Worm (Caenorhabditis elegans) whole organism, mixed stage, embryonic: ENCODE data around the gene gst-28.

Source experiments
- M03D4.4 ChIP-seq: sonication (generic microtip); optimal IDR thresholded peaks from 2 replicates; lab custom pipeline; 2017; ENCODE audit warnings: mild to moderate bottlenecking, missing genetic modification characterization, missing compliant biosample characterization
- bed-3 ChIP-seq: fragments of 200-800 bp; sonication (Bioruptor generic); optimal IDR thresholded peaks from 3 replicates; lab custom pipeline; 2018; ENCODE audit warnings: mild to moderate bottlenecking, missing genetic modification characterization, moderate library complexity, missing compliant biosample characterization
- blmp-1 ChIP-seq: fragments of 150-350 bp; optimal IDR thresholded peaks from 2 replicates; lab custom pipeline; 2014; ENCODE audit warnings: missing biosample characterization, missing genetic modification characterization
- ceh-43 ChIP-seq: fragments of 200-800 bp; sonication (Bioruptor generic); optimal IDR thresholded peaks from 2 replicates; lab custom pipeline; 2018; ENCODE audit warnings: mild to moderate bottlenecking, missing genetic modification characterization, moderate library complexity, missing compliant biosample characterization
- ceh-83 ChIP-seq: fragments of 200-800 bp; sonication (Bioruptor generic); optimal IDR thresholded peaks from 2 replicates; lab custom pipeline; 2018; ENCODE audit warnings: mild to moderate bottlenecking, missing genetic modification characterization, missing compliant biosample characterization
- ces-1 ChIP-seq: fragments of 150-350 bp; optimal IDR thresholded peaks from 2 replicates; lab custom pipeline; 2014; ENCODE audit warnings: missing biosample characterization, missing genetic modification reagents, missing genetic modification characterization
- cnd-1 ChIP-seq: fragments of 200-800 bp; sonication (Bioruptor generic); optimal IDR thresholded peaks from 2 replicates; lab custom pipeline; 2018; ENCODE audit warnings: mild to moderate bottlenecking, missing genetic modification characterization, missing compliant biosample characterization
- drap-1 ChIP-seq: fragments of 200-800 bp; sonication (Bioruptor generic); optimal IDR thresholded peaks from 3 replicates; lab custom pipeline; 2018; ENCODE audit warnings: mild to moderate bottlenecking, missing genetic modification characterization, missing compliant biosample characterization
- elt-1 ChIP-seq: sonication (generic microtip); optimal IDR thresholded peaks from 2 replicates; lab custom pipeline; 2017; ENCODE audit warnings: missing genetic modification characterization, mild to moderate bottlenecking, missing compliant biosample characterization, antibody characterized with exemption, moderate library complexity, borderline replicate concordance; ENCODE audit not compliant: insufficient read depth
- elt-3 ChIP-seq: fragments of 150-350 bp; optimal IDR thresholded peaks from 2 replicates; lab custom pipeline; 2014; ENCODE audit warnings: missing biosample characterization, missing genetic modification characterization
- flh-1 ChIP-seq: fragments of 200-800 bp; sonication (Bioruptor generic); optimal IDR thresholded peaks from 2 replicates; lab custom pipeline; 2018; ENCODE audit warnings: mild to moderate bottlenecking, missing genetic modification characterization, moderate library complexity, missing compliant biosample characterization
- ham-2 ChIP-seq: fragments of 200-800 bp; sonication (Bioruptor generic); optimal IDR thresholded peaks from 2 replicates; lab custom pipeline; 2018; ENCODE audit warnings: mild to moderate bottlenecking, missing genetic modification characterization, missing compliant biosample characterization
- hlh-1 ChIP-seq: fragments of 150-350 bp; optimal IDR thresholded peaks from 2 replicates; lab custom pipeline; 2014; ENCODE audit warnings: missing biosample characterization, missing genetic modification reagents, missing genetic modification characterization
- lin-13 ChIP-seq: fragments of 150-350 bp; optimal IDR thresholded peaks from 2 replicates; lab custom pipeline; 2014; ENCODE audit warnings: missing biosample characterization, missing genetic modification characterization
- lsy-2 ChIP-seq: fragments of 150-350 bp; optimal IDR thresholded peaks from 2 replicates; lab custom pipeline; 2014; ENCODE audit warnings: missing biosample characterization, missing genetic modification characterization
- mab-5 ChIP-seq: fragments of 150-350 bp; optimal IDR thresholded peaks from 2 replicates; lab custom pipeline; 2014; ENCODE audit warnings: missing biosample characterization, missing genetic modification characterization
- mep-1 ChIP-seq: fragments of 150-350 bp; optimal IDR thresholded peaks from 2 replicates; lab custom pipeline; 2017; ENCODE audit warnings: missing biosample characterization, missing genetic modification reagents, missing genetic modification characterization, inconsistent platforms
- mls-2 ChIP-seq: sonication (generic microtip); optimal IDR thresholded peaks from 2 replicates; lab custom pipeline; 2016; ENCODE audit warnings: mild to moderate bottlenecking, missing genetic modification characterization, moderate library complexity, missing compliant biosample characterization
- nhr-12 ChIP-seq: fragments of 150-350 bp; optimal IDR thresholded peaks from 2 replicates; lab custom pipeline; 2014; ENCODE audit warnings: missing biosample characterization, missing genetic modification characterization
- nhr-2 ChIP-seq: fragments of 150-350 bp; optimal IDR thresholded peaks from 2 replicates; lab custom pipeline; 2014; ENCODE audit warnings: missing biosample characterization, missing genetic modification characterization
- nhr-28 ChIP-seq: fragments of 150-350 bp; optimal IDR thresholded peaks from 2 replicates; lab custom pipeline; 2014; ENCODE audit warnings: missing biosample characterization, missing genetic modification characterization
- nhr-76 ChIP-seq: sonication (generic microtip); optimal IDR thresholded peaks from 2 replicates; lab custom pipeline; 2017; ENCODE audit warnings: missing biosample characterization, missing genetic modification characterization
- pha-4 ChIP-seq: fragments of 150-350 bp; optimal IDR thresholded peaks from 2 replicates; lab custom pipeline; 2018; ENCODE audit warnings: missing biosample characterization, missing genetic modification reagents, missing genetic modification characterization
- sem-2 ChIP-seq: fragments of 200-800 bp; sonication (Bioruptor generic); optimal IDR thresholded peaks from 2 replicates; lab custom pipeline; 2018; ENCODE audit warnings: mild to moderate bottlenecking, missing genetic modification characterization, missing compliant biosample characterization
- snpc-4 ChIP-seq: fragments of 150-350 bp; optimal IDR thresholded peaks from 2 replicates; lab custom pipeline; 2014; ENCODE audit warnings: missing biosample characterization, missing genetic modification characterization
- tbx-8 ChIP-seq: fragments of 200-800 bp; sonication (Bioruptor generic); optimal IDR thresholded peaks from 2 replicates; lab custom pipeline; 2018; ENCODE audit warnings: mild to moderate bottlenecking, missing genetic modification characterization, moderate library complexity, missing compliant biosample characterization
- unc-120 ChIP-seq: sonication (generic microtip); optimal IDR thresholded peaks from 2 replicates; lab custom pipeline; 2017; ENCODE audit warnings: missing genetic modification characterization, missing compliant biosample characterization; ENCODE audit not compliant: poor library complexity, severe bottlenecking
- unc-39 ChIP-seq: fragments of 150-350 bp; optimal IDR thresholded peaks from 2 replicates; lab custom pipeline; 2014; ENCODE audit warnings: missing biosample characterization, missing genetic modification characterization
- unc-62 ChIP-seq: fragments of 150-350 bp; optimal IDR thresholded peaks from 2 replicates; lab custom pipeline; 2014; ENCODE audit warnings: missing biosample characterization, missing genetic modification reagents, missing genetic modification characterization
- ztf-11 ChIP-seq: fragments of 150-350 bp; optimal IDR thresholded peaks from 2 replicates; lab custom pipeline; 2014; ENCODE audit warnings: missing biosample characterization, missing genetic modification characterization

The gst-28 gene

DNA sequence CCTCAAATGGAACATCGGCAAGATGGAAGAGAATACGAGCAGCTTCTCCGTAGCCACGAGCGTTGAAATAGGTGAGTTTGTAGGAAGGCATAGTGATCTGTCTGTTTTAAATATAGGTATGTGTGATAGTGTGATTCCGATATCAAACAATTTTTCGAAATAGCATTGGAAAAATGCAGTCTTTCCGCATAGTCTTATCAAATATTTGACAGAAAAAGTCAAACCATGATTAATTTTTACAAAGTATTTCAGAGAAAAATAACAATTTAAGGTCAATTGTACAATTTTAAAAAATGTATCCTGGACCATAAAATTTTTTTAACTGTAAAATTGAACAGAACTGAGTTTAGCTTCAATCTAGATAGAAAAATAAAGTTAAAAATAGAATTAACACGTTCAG lies 2.9 kb downstream of the gst-28 start, which contains the start of gene gst-26:
gst-26 (minus strand) TSS at position 101 of the 400 bp plus-strand sequence.
- no peak for TF ChIP-seq snpc-4 (tag; lab: Kevin White, UChicago)

DNA sequence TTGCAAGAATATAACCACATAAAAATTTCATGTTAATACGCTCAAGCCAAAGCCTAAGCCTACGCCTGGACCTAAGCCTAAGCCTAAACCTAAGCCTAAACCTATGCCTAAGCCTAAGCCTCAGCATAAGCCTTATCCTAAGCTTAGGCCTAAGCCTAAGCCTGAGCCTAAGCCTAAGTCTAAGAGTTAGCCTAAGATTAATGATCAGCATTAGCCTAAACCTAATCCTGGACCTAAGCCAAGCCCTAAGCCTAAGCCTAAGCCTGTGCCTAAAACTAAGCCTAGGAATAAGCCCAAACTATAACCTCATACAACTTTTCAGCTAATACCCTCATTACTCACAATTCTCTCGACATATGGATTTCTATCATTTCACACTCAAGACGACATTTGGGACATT lies 9.0 kb downstream of the gst-28 start:
- TF ChIP-seq lsy-2 (tag; lab: Kevin White, UChicago) (no peak), sem-2 (GFP tag; lab: Kevin White, UChicago) (no peak), mep-1 (tag; lab: Kevin White, UChicago) (no peak), flh-1 (no peak), ztf-11 (tag; lab: Kevin White, UChicago) (no peak), cnd-1 (tag; lab: Kevin White, UChicago) (no peak), nhr-2 (tag; lab: Kevin White, UChicago) (no peak), ces-1 (no peak), M03D4.4 (no peak)

DNA sequence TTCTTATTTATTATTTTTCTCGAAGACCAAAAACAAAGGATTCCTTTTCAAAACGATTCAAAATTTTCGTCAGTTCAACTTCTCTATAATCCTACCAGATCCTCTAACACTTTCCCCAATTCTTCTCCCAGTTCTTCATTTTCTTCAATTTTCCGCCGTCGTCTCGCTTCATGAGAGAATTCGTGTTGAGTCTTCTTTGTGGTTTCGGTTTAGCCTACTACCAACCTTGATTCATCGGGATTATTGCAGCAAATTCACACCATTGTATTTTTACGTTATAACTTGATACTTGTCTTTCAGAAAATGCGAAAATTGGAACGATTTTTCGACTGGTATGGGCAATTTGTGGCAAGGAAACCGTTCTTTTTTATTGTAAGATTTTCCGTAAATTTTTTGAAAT lies 9.5 kb downstream of the gst-28 start, which contains the start of gene ptr-20:
ptr-20 (plus strand) TSS at position 301 of the 400 bp plus-strand sequence.
- no peak for TF ChIP-seq nhr-76
- TF ChIP-seq nhr-2 (tag; lab: Kevin White, UChicago) = no peak
- no peak for TF ChIP-seq ztf-11 (tag; lab: Kevin White, UChicago)
- no peak for TF ChIP-seq blmp-1 (tag; lab: Kevin White, UChicago)
- TF ChIP-seq nhr-28 (tag; lab: Kevin White, UChicago) = no peak
- TF ChIP-seq lin-13 (tag; lab: Kevin White, UChicago) = no peak
- TF ChIP-seq lsy-2 (tag; lab: Kevin White, UChicago) = no peak
- no peak for TF ChIP-seq mab-5
- no peak for TF ChIP-seq elt-3 (tag; lab: Kevin White, UChicago)
- TF ChIP-seq ceh-43 (GFP tag; lab: Kevin White, UChicago) = no peak
- TF ChIP-seq, all 35 proteins: peak for 0

DNA sequence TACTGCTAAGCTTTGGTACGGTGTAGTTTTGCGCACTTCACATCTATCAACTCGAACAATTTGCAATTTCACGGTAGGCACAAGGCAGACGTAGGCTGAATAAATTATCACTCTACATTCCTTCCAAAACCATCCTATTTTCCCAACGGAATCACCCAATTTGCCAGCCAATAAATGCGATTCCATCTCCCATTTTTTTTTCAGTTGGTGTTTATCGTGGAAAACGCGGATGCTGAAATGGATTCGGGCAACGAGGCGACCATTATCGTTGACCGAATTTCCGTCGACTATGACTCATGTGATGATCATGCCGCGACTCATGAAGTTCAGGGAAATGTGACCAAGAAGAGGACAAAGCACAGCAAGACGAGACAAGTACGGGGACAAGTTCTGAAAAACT lies 18.9 kb downstream of the gst-28 start:
- TF ChIP-seq flh-1 (no peak), elt-1 (no peak), unc-120 (tag; lab: Kevin White, UChicago) (no peak), nhr-12 (tag; lab: Kevin White, UChicago) (no peak), lsy-2 (tag; lab: Kevin White, UChicago) (no peak), ham-2 (GFP tag; lab: Kevin White, UChicago) (no peak), pha-4 (tag; lab: Kevin White, UChicago) (no peak), unc-39 (tag; lab: Kevin White, UChicago) (no peak), nhr-2 (tag; lab: Kevin White, UChicago) (no peak), ceh-83 (GFP tag; lab: Kevin White, UChicago) (no peak), ztf-11 (tag; lab: Kevin White, UChicago) (no peak), hlh-1 (tag; lab: Kevin White, UChicago) (no peak), blmp-1 (tag; lab: Kevin White, UChicago) (no peak), ceh-43 (GFP tag; lab: Kevin White, UChicago) (no peak), snpc-4 (tag; lab: Kevin White, UChicago) (no peak), sem-2 (GFP tag; lab: Kevin White, UChicago) (no peak), elt-3 (tag; lab: Kevin White, UChicago) (no peak), tbx-8 (GFP tag; lab: Kevin White, UChicago) (no peak), M03D4.4 (no peak)

DNA sequence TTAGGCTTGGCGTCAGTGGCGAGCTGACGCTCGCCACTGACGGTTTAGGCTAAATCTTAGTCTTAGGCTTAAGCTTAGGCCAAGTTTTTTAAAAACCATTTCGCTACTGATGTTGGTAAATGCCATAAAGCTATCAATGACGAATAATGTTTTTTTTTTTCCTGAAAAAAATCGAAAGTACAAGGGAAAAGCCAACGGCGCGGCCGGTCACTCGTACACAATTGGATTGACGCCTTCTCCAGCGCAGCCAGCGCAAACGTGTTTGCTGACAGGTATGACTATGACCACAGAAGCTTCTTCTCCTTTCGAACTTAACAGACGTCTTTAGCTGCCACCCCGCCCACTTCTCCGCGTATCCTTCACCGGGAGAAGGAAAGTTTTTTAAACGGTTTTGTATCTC lies 21.8 kb downstream of the gst-28 start, which contains the start of gene Y53F4B.27:
Y53F4B.27 (plus strand) TSS at position 301 of the 400 bp plus-strand sequence.
- no peak for TF ChIP-seq mls-2
- no peak for TF ChIP-seq M03D4.4
- TF ChIP-seq nhr-28 (tag; lab: Kevin White, UChicago) = no peak
- TF ChIP-seq ham-2 (GFP tag; lab: Kevin White, UChicago) = no peak
- no peak for TF ChIP-seq unc-62
- TF ChIP-seq ztf-11 (tag; lab: Kevin White, UChicago) = no peak
- TF ChIP-seq pha-4 (tag; lab: Kevin White, UChicago) = no peak
- no peak for TF ChIP-seq lin-13 (tag; lab: Kevin White, UChicago)
- no peak for TF ChIP-seq hlh-1 (tag; lab: Kevin White, UChicago)
- no peak for TF ChIP-seq tbx-8 (GFP tag; lab: Kevin White, UChicago)
- no peak for TF ChIP-seq lsy-2 (tag; lab: Kevin White, UChicago)
- TF ChIP-seq ces-1 = no peak
- no peak for TF ChIP-seq nhr-2 (tag; lab: Kevin White, UChicago)
- no peak for TF ChIP-seq nhr-76

DNA sequence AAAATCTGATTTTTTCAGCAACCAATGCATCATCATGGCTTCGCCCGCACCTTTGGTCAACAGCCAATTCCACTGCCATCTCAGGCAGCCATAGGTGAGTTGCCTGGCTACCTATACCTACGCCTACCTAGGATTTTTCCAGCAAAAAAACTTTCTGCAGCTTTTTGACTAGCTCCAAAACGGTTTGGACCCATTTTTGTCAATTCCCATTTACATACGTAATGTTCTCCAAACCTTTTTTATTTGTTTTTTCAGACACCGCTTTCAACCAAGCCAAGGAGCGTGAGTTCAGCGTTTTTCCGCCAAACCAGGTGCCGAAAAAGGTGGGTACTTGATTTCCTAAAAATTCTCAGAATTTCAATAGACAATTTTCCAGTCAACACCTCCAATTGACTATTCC lies 23.6 kb downstream of the gst-28 start:
- no peak for TF ChIP-seq drap-1
- no peak for TF ChIP-seq nhr-28 (tag; lab: Kevin White, UChicago)
- TF ChIP-seq mab-5 = no peak
- no peak for TF ChIP-seq nhr-76
- no peak for TF ChIP-seq ham-2 (GFP tag; lab: Kevin White, UChicago)
- no peak for TF ChIP-seq bed-3 (GFP tag; lab: Kevin White, UChicago)
- TF ChIP-seq, all 35 proteins: peak for 0
